Worm (Caenorhabditis elegans): ENCODE measurements around the gene nhr-102.
A peak's percentile ranks its signal among the peaks of the same experiment; 100 is the strongest.

ce11 chrV:15880705-15881104 is 4.5 kb upstream of the nhr-102 start:
- TF ChIP-seq nhr-237 (tag; optimal IDR thresholded peaks at IDR 0.05), result peak; percentile 57
- TF ChIP-seq ces-1 (GFP tag; optimal IDR thresholded peaks at IDR 0.05), result no peak
- TF ChIP-seq cnd-1 (tag; optimal IDR thresholded peaks at IDR 0.05), result no peak
- no peak for TF ChIP-seq snpc-4 (tag; optimal IDR thresholded peaks at IDR 0.05)
- TF ChIP-seq drap-1 (GFP tag; optimal IDR thresholded peaks at IDR 0.05), result no peak
- no peak for TF ChIP-seq bed-3 (GFP tag; optimal IDR thresholded peaks at IDR 0.05)
- TF ChIP-seq ceh-43 (GFP tag; optimal IDR thresholded peaks at IDR 0.05), result no peak
- no peak for TF ChIP-seq nhr-28 (tag; optimal IDR thresholded peaks at IDR 0.05)
- TF ChIP-seq sptf-1 (tag; optimal IDR thresholded peaks at IDR 0.05), result no peak
